Fruit fly (Drosophila melanogaster): ENCODE measurements around the gene hry.

DNA sequence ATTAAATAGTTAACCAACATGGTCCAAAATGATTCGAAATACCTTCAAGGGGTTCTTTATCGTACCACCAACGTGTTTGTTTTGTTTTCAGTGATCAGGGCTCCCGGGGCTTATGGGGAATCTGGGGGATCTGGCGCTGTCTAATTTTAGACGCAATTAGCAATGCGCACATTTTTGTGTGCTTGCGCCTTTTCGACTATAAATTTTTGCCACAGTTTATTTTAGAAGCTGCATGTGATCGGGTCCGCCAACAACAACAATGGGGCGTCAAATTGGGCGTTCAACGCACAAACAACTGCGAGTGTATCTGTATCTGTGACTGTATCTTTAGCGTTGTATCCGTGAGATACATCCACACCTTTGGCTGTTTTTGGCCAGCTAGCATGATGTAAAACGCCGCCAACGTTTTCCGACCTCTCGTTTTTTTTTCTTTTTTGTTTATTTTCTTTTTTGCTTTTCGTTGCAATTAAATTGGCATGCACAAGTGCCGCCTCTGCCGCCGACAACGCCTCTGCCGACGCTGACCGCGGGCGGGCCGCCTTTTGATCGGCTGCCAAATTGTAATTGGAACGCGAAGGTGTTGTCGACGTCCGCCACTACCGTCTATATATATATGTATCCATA lies 2.1 kb upstream of the hry start:
- TF ChIP-seq CG9948 (tag; optimal IDR thresholded peaks at IDR 0.05) (no peak), CG8301 (tag; optimal IDR thresholded peaks at IDR 0.05) (no peak), CG10348 (GFP tag; IDR thresholded peaks at IDR 0.05) (no peak), fd96Ca (GFP tag; IDR thresholded peaks at IDR 0.05) (peak; percentile 47; the same call in 1 of the 3 replicates), EcR (GFP tag; optimal IDR thresholded peaks at IDR 0.05) (no peak), CG32121 (GFP tag; IDR thresholded peaks at IDR 0.05) (peak; percentile 83), CG8159 (tag; optimal IDR thresholded peaks at IDR 0.05) (no peak), Pif1B (GFP tag; optimal IDR thresholded peaks at IDR 0.05) (no peak)

Measured in whole organism, pupa.